Worm (Caenorhabditis elegans) whole organism, L4 larva: ENCODE results near the gene orai-1.

Experiments used
- D1046.2 ChIP-seq: fragments of 200-800 bp; sonication (Bioruptor generic); IDR thresholded peaks from 2 replicates; pipeline ENCODE4 v1.3.6; 2022; ENCODE audit warnings: missing genetic modification characterization, missing compliant biosample characterization
- F10B5.3 ChIP-seq: sonication (generic microtip); optimal IDR thresholded peaks from 2 replicates; lab custom pipeline; 2016; ENCODE audit warnings: mild to moderate bottlenecking, missing genetic modification characterization, missing compliant biosample characterization
- F26F4.8 ChIP-seq: fragments of 200-800 bp; sonication (Bioruptor generic); conservative IDR thresholded peaks from 2 replicates; pipeline ENCODE4 v1.3.6; 2022; ENCODE audit warnings: missing genetic modification characterization, missing compliant biosample characterization
- F49E8.2 ChIP-seq: sonication (generic microtip); optimal IDR thresholded peaks from 2 replicates; lab custom pipeline; 2016; ENCODE audit warnings: missing compliant biosample characterization, mild to moderate bottlenecking, missing genetic modification characterization, borderline replicate concordance
- T26A8.4 ChIP-seq: fragments of 200-800 bp; sonication (Bioruptor generic); IDR thresholded peaks from 2 replicates; pipeline ENCODE4 v1.3.6; 2022; ENCODE audit warnings: missing genetic modification characterization, missing compliant biosample characterization
- Y105C5A.15 ChIP-seq: fragments of 200-800 bp; sonication (Bioruptor generic); IDR thresholded peaks from 2 replicates; pipeline ENCODE4 v1.3.6; 2022; ENCODE audit warnings: missing genetic modification characterization, missing compliant biosample characterization
- Y48G9A.11 ChIP-seq: fragments of 200-800 bp; sonication (Bioruptor generic); IDR thresholded peaks from 2 replicates; pipeline ENCODE4 v1.3.6; 2022; ENCODE audit warnings: missing genetic modification reagents, missing genetic modification characterization, missing compliant biosample characterization
- aha-1 ChIP-seq: fragments of 150-350 bp; peaks from one replicate; lab custom pipeline; 2014; ENCODE audit warnings: missing biosample characterization, missing genetic modification characterization
- aly-2 ChIP-seq: sonication (generic microtip); optimal IDR thresholded peaks from 2 replicates; lab custom pipeline; 2018; ENCODE audit warnings: missing biosample characterization, missing genetic modification characterization
- ama-1 ChIP-seq: fragments of 150-350 bp; optimal IDR thresholded peaks from 2 replicates; lab custom pipeline; 2014; ENCODE audit warnings: inconsistent platforms, mixed read lengths
- attf-4 ChIP-seq: sonication (generic microtip); optimal IDR thresholded peaks from 3 replicates; lab custom pipeline; 2017; ENCODE audit warnings: missing biosample characterization, missing genetic modification characterization
- ceh-62 ChIP-seq: sonication (generic microtip); optimal IDR thresholded peaks from 2 replicates; lab custom pipeline; 2017; ENCODE audit warnings: missing biosample characterization, missing genetic modification characterization
- daf-12 ChIP-seq: fragments of 150-350 bp; optimal IDR thresholded peaks from 2 replicates; lab custom pipeline; 2014; ENCODE audit warnings: missing biosample characterization, missing genetic modification reagents, missing genetic modification characterization
- dmd-6 ChIP-seq: fragments of 200-800 bp; sonication (Bioruptor generic); IDR thresholded peaks from 2 replicates; pipeline ENCODE4 v1.3.6; 2022; ENCODE audit warnings: missing genetic modification reagents, missing genetic modification characterization, missing compliant biosample characterization
- dmd-8 ChIP-seq: fragments of 200-800 bp; sonication (Bioruptor generic); IDR thresholded peaks from 2 replicates; pipeline ENCODE4 v1.3.6; 2022; ENCODE audit warnings: missing genetic modification characterization, missing compliant biosample characterization
- dpl-1 ChIP-seq: fragments of 150-350 bp; optimal IDR thresholded peaks from 2 replicates; lab custom pipeline; 2014; ENCODE audit warnings: missing biosample characterization, missing genetic modification reagents, missing genetic modification characterization
- dve-1 ChIP-seq: sonication (generic microtip); optimal IDR thresholded peaks from 2 replicates; lab custom pipeline; 2017; ENCODE audit warnings: antibody characterized with exemption, mild to moderate bottlenecking, missing genetic modification characterization, missing compliant biosample characterization; ENCODE audit not compliant: insufficient read depth
- egl-43 ChIP-seq: fragments of 200-800 bp; sonication (Bioruptor generic); IDR thresholded peaks from 2 replicates; pipeline ENCODE4 v1.3.6; 2022; ENCODE audit warnings: missing genetic modification reagents, missing genetic modification characterization, missing compliant biosample characterization
- gei-8 ChIP-seq: fragments of 200-800 bp; sonication (Bioruptor generic); optimal IDR thresholded peaks from 2 replicates; lab custom pipeline; 2018; ENCODE audit warnings: mild to moderate bottlenecking, missing genetic modification characterization, missing compliant biosample characterization
- hlh-11 ChIP-seq: fragments of 200-800 bp; sonication (Bioruptor generic); optimal IDR thresholded peaks from 2 replicates; lab custom pipeline; 2018; ENCODE audit warnings: mild to moderate bottlenecking, missing genetic modification characterization, missing compliant biosample characterization
- hlh-30 ChIP-seq: sonication (generic microtip); optimal IDR thresholded peaks from 2 replicates; lab custom pipeline; 2017; ENCODE audit warnings: antibody characterized with exemption, mild to moderate bottlenecking, missing genetic modification characterization, missing compliant biosample characterization; ENCODE audit not compliant: insufficient read depth
- hmg-1.1 ChIP-seq: fragments of 200-800 bp; sonication (Bioruptor generic); IDR thresholded peaks from 2 replicates; pipeline ENCODE4 v1.3.6; 2022; ENCODE audit warnings: missing genetic modification reagents, missing genetic modification characterization, missing compliant biosample characterization
- jun-1 ChIP-seq: fragments of 150-350 bp; optimal IDR thresholded peaks from 2 replicates; lab custom pipeline; 2014; ENCODE audit warnings: missing biosample characterization, missing genetic modification reagents, missing genetic modification characterization
- lim-7 ChIP-seq: fragments of 200-800 bp; sonication (Bioruptor generic); IDR thresholded peaks from 2 replicates; pipeline ENCODE4 v1.3.6; 2022; ENCODE audit warnings: missing genetic modification characterization, missing compliant biosample characterization
- lin-13 ChIP-seq: fragments of 150-350 bp; optimal IDR thresholded peaks from 2 replicates; lab custom pipeline; 2014; ENCODE audit warnings: missing biosample characterization, missing genetic modification reagents, missing genetic modification characterization
- lin-39 ChIP-seq: fragments of 150-350 bp; optimal IDR thresholded peaks from 2 replicates; lab custom pipeline; 2014; ENCODE audit warnings: missing biosample characterization, missing genetic modification reagents, missing genetic modification characterization
- lir-3 ChIP-seq: sonication (generic microtip); optimal IDR thresholded peaks from 2 replicates; lab custom pipeline; 2016; ENCODE audit warnings: mild to moderate bottlenecking, missing genetic modification characterization, missing compliant biosample characterization
- madf-5 ChIP-seq, 2 experiments: fragments of 200-800 bp; sonication (Bioruptor generic); IDR thresholded peaks; 2 replicates each; pipeline ENCODE4 v1.3.6; 2022; ENCODE audit warnings: missing compliant biosample characterization in 2 of 2, missing genetic modification characterization in 2 of 2
- madf-9 ChIP-seq: fragments of 200-800 bp; sonication (Bioruptor generic); conservative IDR thresholded peaks from 2 replicates; pipeline ENCODE4 v1.3.6; 2022; ENCODE audit warnings: missing genetic modification reagents, missing genetic modification characterization, missing compliant biosample characterization
- mdt-29 ChIP-seq: fragments of 200-800 bp; sonication (Bioruptor generic); IDR thresholded peaks from 2 replicates; pipeline ENCODE4 v1.3.6; 2022; ENCODE audit warnings: missing genetic modification reagents, missing genetic modification characterization, missing compliant biosample characterization
- mes-2 ChIP-seq: sonication (generic microtip); optimal IDR thresholded peaks from 2 replicates; lab custom pipeline; 2016; ENCODE audit warnings: missing genotype, mild to moderate bottlenecking, missing genetic modification characterization, missing compliant biosample characterization; ENCODE audit not compliant: poor library complexity, severe bottlenecking
- mxl-3 ChIP-seq: fragments of 200-800 bp; sonication (Bioruptor generic); optimal IDR thresholded peaks from 2 replicates; lab custom pipeline; 2018; ENCODE audit warnings: mild to moderate bottlenecking, missing genetic modification characterization, missing compliant biosample characterization
- nhr-102 ChIP-seq: sonication (generic microtip); optimal IDR thresholded peaks from 2 replicates; lab custom pipeline; 2016; ENCODE audit warnings: mild to moderate bottlenecking, missing genetic modification characterization, moderate library complexity, missing compliant biosample characterization
- nhr-237 ChIP-seq: sonication (generic microtip); optimal IDR thresholded peaks from 2 replicates; lab custom pipeline; 2017; ENCODE audit warnings: missing biosample characterization, missing genetic modification characterization
- nhr-41 ChIP-seq: fragments of 200-800 bp; sonication (Bioruptor generic); IDR thresholded peaks from 2 replicates; pipeline ENCODE4 v1.3.6; 2022; ENCODE audit warnings: missing genetic modification reagents, missing genetic modification characterization, missing compliant biosample characterization
- nhr-48 ChIP-seq: sonication (generic microtip); optimal IDR thresholded peaks from 2 replicates; lab custom pipeline; 2016; ENCODE audit warnings: mild to moderate bottlenecking, missing genetic modification characterization, missing compliant biosample characterization
- php-3 ChIP-seq: fragments of 200-800 bp; sonication (Bioruptor generic); IDR thresholded peaks from 2 replicates; pipeline ENCODE4 v1.3.6; 2022; ENCODE audit warnings: missing genetic modification reagents, missing genetic modification characterization, missing compliant biosample characterization
- rbr-2 ChIP-seq: sonication (generic microtip); optimal IDR thresholded peaks from 2 replicates; lab custom pipeline; 2016; ENCODE audit warnings: missing genotype, missing genetic modification characterization, missing compliant biosample characterization
- saeg-2 ChIP-seq: fragments of 200-800 bp; sonication (Bioruptor generic); IDR thresholded peaks from 2 replicates; pipeline ENCODE4 v1.3.6; 2022; ENCODE audit warnings: missing genetic modification reagents, missing genetic modification characterization, missing compliant biosample characterization
- sdz-12 ChIP-seq: fragments of 200-800 bp; sonication (Bioruptor generic); optimal IDR thresholded peaks from 2 replicates; lab custom pipeline; 2018; ENCODE audit warnings: mild to moderate bottlenecking, missing genetic modification characterization, missing compliant biosample characterization
- spr-1 ChIP-seq: sonication (generic microtip); optimal IDR thresholded peaks from 2 replicates; lab custom pipeline; 2016; ENCODE audit warnings: mild to moderate bottlenecking, missing genetic modification characterization, missing compliant biosample characterization
- spr-3 ChIP-seq: fragments of 200-800 bp; sonication (Bioruptor generic); optimal IDR thresholded peaks from 2 replicates; lab custom pipeline; 2018; ENCODE audit warnings: mild to moderate bottlenecking, missing genetic modification characterization, missing compliant biosample characterization
- tra-1 ChIP-seq: fragments of 200-800 bp; sonication (Bioruptor generic); IDR thresholded peaks from 2 replicates; pipeline ENCODE4 v1.3.6; 2022; ENCODE audit warnings: missing genetic modification reagents, missing genetic modification characterization, missing compliant biosample characterization
- zfp-3 ChIP-seq: fragments of 200-800 bp; sonication (Bioruptor generic); conservative IDR thresholded peaks from 2 replicates; pipeline ENCODE4 v1.3.6; 2022; ENCODE audit warnings: missing genetic modification reagents, missing genetic modification characterization, missing compliant biosample characterization
- zip-2 ChIP-seq: fragments of 150-350 bp; optimal IDR thresholded peaks from 2 replicates; lab custom pipeline; 2014; ENCODE audit warnings: missing biosample characterization, missing genetic modification characterization
- ztf-11 ChIP-seq: fragments of 150-350 bp; optimal IDR thresholded peaks from 2 replicates; lab custom pipeline; 2014; ENCODE audit warnings: missing biosample characterization, missing genetic modification characterization
- ztf-7 ChIP-seq: fragments of 150-350 bp; optimal IDR thresholded peaks from 2 replicates; lab custom pipeline; 2014; ENCODE audit warnings: missing biosample characterization, missing genetic modification characterization

The orai-1 gene

DNA sequence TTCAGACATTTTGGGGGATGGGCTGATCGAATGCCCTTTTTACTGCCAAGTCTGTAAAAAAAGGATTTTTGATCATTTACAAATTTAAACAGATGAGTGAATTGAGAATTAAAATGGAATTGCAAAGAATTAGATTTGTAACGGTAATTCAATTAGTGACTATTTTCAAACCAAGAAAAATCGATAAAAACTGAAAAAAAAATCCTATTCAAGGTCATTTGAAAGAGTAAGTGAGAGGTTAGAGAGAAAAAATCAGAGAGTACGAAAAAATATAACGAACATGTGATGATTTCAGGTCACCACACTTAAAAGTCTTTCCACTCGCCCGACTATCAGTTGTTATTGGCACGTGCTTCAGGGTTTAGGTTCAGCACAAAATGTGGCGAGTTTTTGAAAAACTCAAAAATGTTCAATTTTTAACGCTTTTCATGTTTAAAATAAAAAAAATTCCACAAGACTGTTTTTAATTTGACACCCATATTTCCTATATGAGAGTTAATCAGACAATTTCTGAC, 26.3 kb upstream of the orai-1 start, which contains the start of gene T19C3.4 (continued):
- no peak for TF ChIP-seq daf-12
- no peak for TF ChIP-seq rbr-2 (tag; lab: Kevin White, UChicago)
- peak; percentile 56 for TF ChIP-seq hlh-11 (tag; lab: Kevin White, UChicago)
- TF ChIP-seq nhr-237 (tag; lab: Kevin White, UChicago): no peak
- TF ChIP-seq ama-1: no peak
- no peak for TF ChIP-seq zfp-3 (GFP tag; lab: Robert Waterston, UW)
- TF ChIP-seq ceh-62 (tag; lab: Kevin White, UChicago): no peak
- no peak for TF ChIP-seq nhr-102 (tag; lab: Kevin White, UChicago)
- TF ChIP-seq T26A8.4 (GFP tag; lab: Robert Waterston, UW): no peak
- peak; percentile 81 for TF ChIP-seq dmd-6 (GFP tag; lab: Robert Waterston, UW)
- TF ChIP-seq spr-3: no peak
- TF ChIP-seq attf-4 (tag; lab: Kevin White, UChicago): no peak
- TF ChIP-seq dve-1 (tag; lab: Kevin White, UChicago): peak; percentile 58
- TF ChIP-seq D1046.2 (GFP tag; lab: Robert Waterston, UW): no peak
- peak; percentile 87 for TF ChIP-seq hlh-30 (tag; lab: Kevin White, UChicago)
- TF ChIP-seq mdt-29 (GFP tag; lab: Robert Waterston, UW): peak; percentile 26; the same call in 1 of the 2 replicates
- TF ChIP-seq aha-1 (tag; lab: Kevin White, UChicago): peak; percentile 23
- no peak for TF ChIP-seq gei-8
- TF ChIP-seq aly-2 (tag; lab: Kevin White, UChicago): no peak
- TF ChIP-seq jun-1 (tag; lab: Kevin White, UChicago): no peak
- TF ChIP-seq ztf-7 (tag; lab: Kevin White, UChicago): no peak
- TF ChIP-seq php-3 (GFP tag; lab: Robert Waterston, UW): 0 out of 2 replicates have a peak, but pooled peaks have one; percentile 44
- no peak for TF ChIP-seq spr-1 (tag; lab: Kevin White, UChicago)

DNA sequence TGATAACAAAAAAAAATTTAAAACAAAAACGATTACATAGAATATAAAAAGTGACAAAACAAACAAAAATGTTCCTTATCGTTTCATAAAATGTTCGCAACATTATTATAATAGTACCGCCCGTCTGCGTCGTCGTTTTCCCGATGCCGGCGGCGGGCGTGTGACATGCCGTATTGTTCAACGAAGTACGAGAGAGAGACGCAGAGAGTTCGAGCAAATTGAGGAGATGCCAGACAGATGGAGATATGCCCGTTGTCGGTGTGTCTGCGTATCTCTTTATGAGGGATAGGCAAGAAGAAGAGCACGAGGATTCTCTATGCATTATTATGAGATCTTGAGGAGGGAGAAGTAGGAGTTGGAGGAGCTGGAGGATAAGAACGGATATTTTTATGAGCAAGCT, 22.8 kb upstream of the orai-1 start:
- TF ChIP-seq ama-1 (no peak), nhr-102 (tag; lab: Kevin White, UChicago) (peak; percentile 78), dve-1 (tag; lab: Kevin White, UChicago) (peak; percentile 99), F10B5.3 (tag; lab: Kevin White, UChicago) (no peak), aly-2 (tag; lab: Kevin White, UChicago) (no peak), madf-9 (GFP tag; lab: Robert Waterston, UW) (peak; percentile 58; the same call in 1 of the 2 replicates), hmg-1.1 (GFP tag; lab: Robert Waterston, UW) (peak; percentile 91), gei-8 (peak; percentile 63), rbr-2 (tag; lab: Kevin White, UChicago) (peak; percentile 80), F26F4.8 (no peak), hlh-11 (tag; lab: Kevin White, UChicago) (peak; percentile 99), mxl-3 (peak; percentile 98), ztf-11 (tag; lab: Kevin White, UChicago) (no peak), nhr-48 (peak; percentile 83), attf-4 (tag; lab: Kevin White, UChicago) (no peak), egl-43 (GFP tag; lab: Robert Waterston, UW) (peak; percentile 63; the same call in 1 of the 2 replicates), tra-1 (GFP tag; lab: Robert Waterston, UW) (peak; percentile 77), spr-1 (tag; lab: Kevin White, UChicago) (peak; percentile 53), dpl-1 (GFP tag; lab: Kevin White, UChicago) (peak; percentile 51), Y48G9A.11 (GFP tag; lab: Robert Waterston, UW) (no peak), nhr-237 (tag; lab: Kevin White, UChicago) (no peak), mes-2 (tag; lab: Kevin White, UChicago) (peak; percentile 65), F49E8.2 (tag; lab: Kevin White, UChicago) (no peak), dmd-6 (GFP tag; lab: Robert Waterston, UW) (peak; percentile 95), zip-2 (tag; lab: Kevin White, UChicago) (no peak), sdz-12 (no peak), lin-39 (no peak), saeg-2 (GFP tag; lab: Robert Waterston, UW) (0 out of 2 replicates have a peak, but pooled peaks have one; percentile 31), jun-1 (tag; lab: Kevin White, UChicago) (peak; percentile 58), madf-5 (GFP tag; IDR thresholded peaks at IDR 0.05; lab: Robert Waterston, UW) (no peak), lim-7 (GFP tag; lab: Robert Waterston, UW) (no peak), nhr-41 (GFP tag; lab: Robert Waterston, UW) (0 out of 2 replicates have a peak, but pooled peaks have one; percentile 22), Y105C5A.15 (GFP tag; lab: Robert Waterston, UW) (no peak), dmd-8 (no peak), lir-3 (tag; lab: Kevin White, UChicago) (no peak), lin-13 (GFP tag; lab: Kevin White, UChicago) (peak; percentile 73)
